Worm (Caenorhabditis elegans) whole organism, L2 larva: ENCODE data around the gene ceh-83.

Experiments
- ceh-16 ChIP-seq: fragments of 150-350 bp; optimal IDR thresholded peaks from 2 replicates; lab custom pipeline; 2014; ENCODE audit warnings: missing biosample characterization, missing genetic modification characterization
- fos-1 ChIP-seq: fragments of 150-350 bp; optimal IDR thresholded peaks from 2 replicates; lab custom pipeline; 2014; ENCODE audit warnings: missing biosample characterization, missing genetic modification characterization
- lsy-2 ChIP-seq, 2 experiments: fragments of 150-350 bp in 1 of 2; sonication (generic microtip) in 1 of 2; optimal IDR thresholded peaks; 2 replicates each; lab custom pipeline; 2014 to 2017; ENCODE audit warnings: missing biosample characterization in 2 of 2, missing genetic modification characterization in 2 of 2
- ztf-4 ChIP-seq: fragments of 150-350 bp; optimal IDR thresholded peaks from 2 replicates; lab custom pipeline; 2014; ENCODE audit warnings: missing biosample characterization, missing genetic modification characterization

ce11 chrII:1731932-1732331 lies 4.4 kb downstream of the ceh-83 start, which contains the start of gene ceh-82:
- TF ChIP-seq fos-1 (tag; lab: Kevin White, UChicago), result no peak
- no peak for TF ChIP-seq ztf-4 (tag; lab: Kevin White, UChicago)
- no peak for TF ChIP-seq lsy-2 (tag; optimal IDR thresholded peaks at IDR 0.05; lab: Kevin White, UChicago)
- no peak for TF ChIP-seq ceh-16
